Worm (Caenorhabditis elegans) whole organism, young adult: ENCODE results near the gene Y54G11A.14.

Experiments
- B0336.3 ChIP-seq: fragments of 200-800 bp; sonication (Bioruptor generic); IDR thresholded peaks from 2 replicates; pipeline ENCODE4 v1.3.6; 2022; ENCODE audit warnings: missing genetic modification characterization, missing compliant biosample characterization
- F37B4.10 ChIP-seq: fragments of 200-800 bp; sonication (Bioruptor generic); IDR thresholded peaks from 2 replicates; pipeline ENCODE4 v1.3.6; 2022; ENCODE audit warnings: missing genetic modification characterization, missing compliant biosample characterization
- F57A8.1 ChIP-seq: fragments of 200-800 bp; sonication (Bioruptor generic); optimal IDR thresholded peaks from 2 replicates; lab custom pipeline; 2018; ENCODE audit warnings: mild to moderate bottlenecking, missing genetic modification characterization, moderate library complexity, missing compliant biosample characterization
- Y53G8AR.9 ChIP-seq: fragments of 200-800 bp; sonication (Bioruptor generic); conservative IDR thresholded peaks from 2 replicates; pipeline ENCODE4 v1.3.6; 2022; ENCODE audit warnings: missing genetic modification reagents, missing genetic modification characterization, missing compliant biosample characterization
- ZK185.1 ChIP-seq: sonication (generic microtip); optimal IDR thresholded peaks from 2 replicates; lab custom pipeline; 2016; ENCODE audit warnings: mild to moderate bottlenecking, missing genetic modification characterization, missing compliant biosample characterization; ENCODE audit not compliant: poor library complexity, severe bottlenecking
- ama-1 ChIP-seq, 3 experiments: fragments of 150-350 bp in 1 of 3; sonication (generic microtip) in 2 of 3; optimal IDR thresholded peaks; 2 replicates each; lab custom pipeline; 2014 to 2018; ENCODE audit warnings: missing biosample characterization in 2 of 3, missing genetic modification characterization in 2 of 3, missing genetic modification reagents in 2 of 3
- aptf-3 ChIP-seq: fragments of 200-800 bp; sonication (Bioruptor generic); IDR thresholded peaks from 2 replicates; pipeline ENCODE4 v1.3.6; 2022; ENCODE audit warnings: missing genetic modification characterization, missing compliant biosample characterization
- bed-1 ChIP-seq: fragments of 200-800 bp; sonication (Bioruptor generic); IDR thresholded peaks from 2 replicates; pipeline ENCODE4 v1.3.6; 2022; ENCODE audit warnings: missing genetic modification reagents, missing genetic modification characterization, missing compliant biosample characterization
- ceh-40 ChIP-seq: fragments of 200-800 bp; sonication (Bioruptor generic); IDR thresholded peaks from 2 replicates; pipeline ENCODE4 v1.3.6; 2022; ENCODE audit warnings: missing genetic modification characterization, missing compliant biosample characterization
- ceh-79 ChIP-seq: sonication (generic microtip); optimal IDR thresholded peaks from 2 replicates; lab custom pipeline; 2017; ENCODE audit warnings: mild to moderate bottlenecking, missing genetic modification characterization, missing compliant biosample characterization
- snpc-3.4 ChIP-seq: sonication (generic microtip); optimal IDR thresholded peaks from 2 replicates; lab custom pipeline; 2017; ENCODE audit warnings: missing genetic modification characterization, mild to moderate bottlenecking, missing compliant biosample characterization, antibody characterized with exemption, moderate library complexity, missing genotype, missing genetic modification reagents
- tbx-9 ChIP-seq: sonication (generic microtip); optimal IDR thresholded peaks from 2 replicates; lab custom pipeline; 2016; ENCODE audit warnings: borderline replicate concordance, missing genetic modification characterization, inconsistent platforms, missing compliant biosample characterization

- TF ChIP-seq Y53G8AR.9 (GFP tag; lab: Robert Waterston, UW): no peak
- TF ChIP-seq aptf-3: no peak
- no peak for TF ChIP-seq snpc-3.4 (tag; lab: Kevin White, UChicago)
- no peak for TF ChIP-seq F37B4.10 (GFP tag; lab: Robert Waterston, UW)
- no peak for TF ChIP-seq ceh-40
- no peak for TF ChIP-seq tbx-9 (tag; lab: Kevin White, UChicago)
- TF ChIP-seq ZK185.1 (tag; lab: Kevin White, UChicago): no peak
- no peak for TF ChIP-seq ama-1 (optimal IDR thresholded peaks at IDR 0.05; lab: Kevin White, UChicago)
- no peak for TF ChIP-seq ama-1 (GFP tag; optimal IDR thresholded peaks at IDR 0.05; lab: Kevin White, UChicago)
- TF ChIP-seq B0336.3: no peak
- TF ChIP-seq F57A8.1 (GFP tag; lab: Kevin White, UChicago): no peak
- no peak for TF ChIP-seq bed-1 (GFP tag; lab: Robert Waterston, UW)
- no peak for TF ChIP-seq ceh-79
Observed at ce11 chrII:14321225-14321624, 3.3 kb downstream of the Y54G11A.14 start.
